Fruit fly (Drosophila melanogaster): Measurements from ENCODE around the gene Ns3.

DNA sequence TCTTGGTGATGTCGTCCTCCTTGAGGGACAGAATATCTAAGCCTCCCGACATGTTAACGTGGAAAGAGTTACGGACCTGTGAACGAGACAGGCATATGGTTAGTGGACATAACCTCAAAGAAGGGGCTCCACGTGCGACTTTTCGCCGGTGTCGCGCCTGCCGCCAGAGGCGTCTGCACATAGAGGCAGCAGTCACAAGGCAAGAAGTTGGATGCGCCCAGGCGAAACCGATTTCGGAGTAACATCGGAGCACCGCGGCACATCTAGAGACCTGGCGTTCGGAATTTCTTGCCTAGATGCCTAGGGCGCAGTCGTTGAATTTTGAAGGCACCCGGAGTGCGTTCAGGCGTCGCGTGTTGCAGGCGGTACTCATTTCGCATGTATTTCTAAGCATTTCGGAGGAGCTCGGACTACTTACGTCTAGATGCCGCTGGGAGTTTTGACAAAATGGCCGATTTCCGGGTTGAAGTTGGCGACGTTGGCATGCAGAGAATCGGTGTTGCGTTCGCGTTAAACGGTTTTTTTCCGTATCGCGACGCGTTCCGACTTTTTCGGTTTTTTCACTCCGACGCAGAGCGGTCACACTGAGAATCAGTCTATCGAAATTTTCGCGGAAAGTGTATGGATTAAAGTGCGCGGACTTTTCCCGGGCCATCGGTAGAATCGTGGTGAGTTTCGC is 19.0 kb upstream of the Ns3 start, which contains the start of the genes sta and inc:
- no peak for TF ChIP-seq CG8478 (optimal IDR thresholded peaks at IDR 0.05)
- peak; percentile 23 to 47 for TF ChIP-seq CTCF (optimal IDR thresholded peaks at IDR 0.05)

Data from S2 (cell line).